Worm (Caenorhabditis elegans) whole organism, late embryonic: ENCODE data around the gene F52E1.9.

Source experiments
- K02D7.2 ChIP-seq: sonication (generic microtip); optimal IDR thresholded peaks from 2 replicates; lab custom pipeline; 2017; ENCODE audit warnings: mild to moderate bottlenecking, missing genetic modification characterization, missing compliant biosample characterization
- ama-1 ChIP-seq: fragments of 150-350 bp; optimal IDR thresholded peaks from 2 replicates; lab custom pipeline; 2014
- ceh-9 ChIP-seq: sonication (generic microtip); optimal IDR thresholded peaks from 2 replicates; lab custom pipeline; 2016; ENCODE audit warnings: mild to moderate bottlenecking, missing genetic modification characterization, inconsistent platforms, missing compliant biosample characterization
- dmd-4 ChIP-seq: sonication (generic microtip); optimal IDR thresholded peaks from 2 replicates; lab custom pipeline; 2016; ENCODE audit warnings: borderline replicate concordance, missing genetic modification characterization, missing compliant biosample characterization
- dve-1 ChIP-seq: sonication (generic microtip); optimal IDR thresholded peaks from 2 replicates; lab custom pipeline; 2017; ENCODE audit warnings: antibody characterized with exemption, mild to moderate bottlenecking, missing genetic modification characterization, missing compliant biosample characterization
- hlh-15 ChIP-seq: sonication (generic microtip); optimal IDR thresholded peaks from 2 replicates; lab custom pipeline; 2016; ENCODE audit warnings: missing genetic modification characterization, missing compliant biosample characterization
- nfya-1 ChIP-seq: sonication (generic microtip); optimal IDR thresholded peaks from 2 replicates; lab custom pipeline; 2017; ENCODE audit warnings: missing genetic modification characterization, mild to moderate bottlenecking, missing compliant biosample characterization, antibody characterized with exemption, moderate library complexity
- nhr-11 ChIP-seq: fragments of 150-350 bp; optimal IDR thresholded peaks from 2 replicates; lab custom pipeline; 2014; ENCODE audit warnings: missing biosample characterization, missing genetic modification characterization
- pag-3 ChIP-seq: sonication (generic microtip); optimal IDR thresholded peaks from 2 replicates; lab custom pipeline; 2016; ENCODE audit warnings: missing compliant biosample characterization, missing genetic modification characterization, borderline replicate concordance
- ref-2 ChIP-seq: sonication (generic microtip); optimal IDR thresholded peaks from 2 replicates; lab custom pipeline; 2016; ENCODE audit warnings: missing genetic modification characterization, missing compliant biosample characterization

ce11 chrV:8384809-8385208 lies 17.7 kb downstream of the F52E1.9 start:
- TF ChIP-seq hlh-15 (tag; lab: Kevin White, UChicago) (no peak), dmd-4 (tag; lab: Kevin White, UChicago) (no peak), nfya-1 (tag; lab: Kevin White, UChicago) (no peak), ref-2 (tag; lab: Kevin White, UChicago) (no peak), nhr-11 (no peak), ama-1 (lab: Kevin White, UChicago) (no peak), K02D7.2 (no peak), pag-3 (no peak), dve-1 (tag; lab: Kevin White, UChicago) (no peak), ceh-9 (no peak)
